Fruit fly (Drosophila melanogaster) whole organism, embryonic: ENCODE results near the gene janA.

Experiments used
- Antp ChIP-seq: fragments of 200-800 bp; sonication (Bioruptor generic); optimal IDR thresholded peaks from 3 replicates; lab custom pipeline; 2016; ENCODE audit warnings: missing biosample characterization, missing genetic modification characterization
- CG10431 ChIP-seq: fragments of 200-800 bp; sonication (Bioruptor generic); optimal IDR thresholded peaks from 3 replicates; lab custom pipeline; 2018; ENCODE audit warnings: missing biosample characterization, mild to moderate bottlenecking, missing genetic modification characterization
- CG10959 ChIP-seq: fragments of 200-800 bp; sonication (Bioruptor generic); IDR thresholded peaks from 2 replicates; pipeline ENCODE4 v1.3.6; 2022; ENCODE audit warnings: missing biosample characterization, missing genetic modification characterization
- CG11456 ChIP-seq: fragments of 200-800 bp; sonication (Bioruptor generic); IDR thresholded peaks from 3 replicates; pipeline ENCODE4 v1.3.6; 2022; ENCODE audit warnings: missing biosample characterization, missing genetic modification characterization
- CG12236 ChIP-seq: fragments of 200-800 bp; sonication (Bioruptor generic); optimal IDR thresholded peaks from 2 replicates; lab custom pipeline; 2016; ENCODE audit warnings: missing biosample characterization, missing genetic modification characterization
- CG12769 ChIP-seq: fragments of 200-800 bp; sonication (Bioruptor generic); optimal IDR thresholded peaks from 2 replicates; lab custom pipeline; 2019; ENCODE audit warnings: missing biosample characterization, mild to moderate bottlenecking, missing genetic modification characterization, moderate library complexity
- CG13775 ChIP-seq: fragments of 200-800 bp; sonication (Bioruptor generic); optimal IDR thresholded peaks from 3 replicates; lab custom pipeline; 2017; ENCODE audit warnings: missing biosample characterization, mild to moderate bottlenecking, missing genetic modification characterization
- CG16863 ChIP-seq: fragments of 200-800 bp; sonication (Bioruptor generic); optimal IDR thresholded peaks from 3 replicates; lab custom pipeline; 2016; ENCODE audit warnings: missing biosample characterization, missing genetic modification characterization
- CG17568 ChIP-seq: fragments of 200-800 bp; sonication (Bioruptor generic); optimal IDR thresholded peaks from 2 replicates; lab custom pipeline; 2018; ENCODE audit warnings: missing biosample characterization, mild to moderate bottlenecking, missing genetic modification characterization, moderate library complexity
- CG17612 ChIP-seq: fragments of 200-800 bp; sonication (Bioruptor generic); IDR thresholded peaks from 2 replicates; pipeline ENCODE4 v1.3.6; 2022; ENCODE audit warnings: missing biosample characterization, missing genetic modification characterization
- CG1832 ChIP-seq: fragments of 200-800 bp; sonication (Bioruptor generic); optimal IDR thresholded peaks from 2 replicates; lab custom pipeline; 2017; ENCODE audit warnings: missing biosample characterization, mild to moderate bottlenecking, missing genetic modification characterization, inconsistent platforms
- CG2202 ChIP-seq: fragments of 200-800 bp; sonication (Bioruptor generic); optimal IDR thresholded peaks from 2 replicates; lab custom pipeline; 2018; ENCODE audit warnings: missing biosample characterization, mild to moderate bottlenecking, missing genetic modification characterization
- CG30403 ChIP-seq: fragments of 200-800 bp; sonication (Bioruptor generic); optimal IDR thresholded peaks from 3 replicates; lab custom pipeline; 2016; ENCODE audit warnings: missing biosample characterization, missing genetic modification characterization
- CG3407 ChIP-seq: fragments of 200-800 bp; sonication (Bioruptor generic); optimal IDR thresholded peaks from 2 replicates; lab custom pipeline; 2018; ENCODE audit warnings: missing biosample characterization, mild to moderate bottlenecking, missing genetic modification characterization
- CG34224 ChIP-seq: fragments of 200-800 bp; sonication (Bioruptor generic); IDR thresholded peaks from 3 replicates; pipeline ENCODE4 v1.3.6; 2022; ENCODE audit warnings: missing biosample characterization, missing genetic modification characterization; ENCODE audit not compliant: partially characterized antibody
- CG5245 ChIP-seq: fragments of 200-800 bp; sonication (Bioruptor generic); optimal IDR thresholded peaks from 3 replicates; lab custom pipeline; 2016; ENCODE audit warnings: missing biosample characterization, missing genetic modification characterization
- CG7786 ChIP-seq: fragments of 200-800 bp; sonication (Bioruptor generic); optimal IDR thresholded peaks from 2 replicates; lab custom pipeline; 2016; ENCODE audit warnings: missing biosample characterization, missing genetic modification characterization
- CG8290 ChIP-seq, 3 experiments: fragments of 200-800 bp; sonication (Bioruptor generic); optimal IDR thresholded peaks; 2 replicates each; lab custom pipeline; 2016 to 2019; ENCODE audit warnings: missing biosample characterization in 3 of 3, missing genetic modification characterization in 3 of 3, mild to moderate bottlenecking in 2 of 3, moderate library complexity in 1 of 3
- CHES-1-like ChIP-seq: fragments of 200-800 bp; sonication (Bioruptor generic); optimal IDR thresholded peaks from 2 replicates; lab custom pipeline; 2016; ENCODE audit warnings: missing biosample characterization, missing genetic modification characterization
- CoRest ChIP-seq: fragments of 200-800 bp; sonication (Bioruptor generic); optimal IDR thresholded peaks from 3 replicates; lab custom pipeline; 2018; ENCODE audit warnings: missing biosample characterization, mild to moderate bottlenecking, missing genetic modification characterization, moderate library complexity
- Doc2 ChIP-seq: fragments of 200-800 bp; sonication (Bioruptor generic); IDR thresholded peaks from 2 replicates; pipeline ENCODE4 v1.3.6; 2022; ENCODE audit warnings: missing biosample characterization, missing genetic modification characterization
- Drgx ChIP-seq: fragments of 200-800 bp; sonication (Bioruptor generic); IDR thresholded peaks from 2 replicates; pipeline ENCODE4 v1.3.6; 2022; ENCODE audit warnings: missing biosample characterization, missing genetic modification characterization
- ERR ChIP-seq: fragments of 200-800 bp; sonication (Bioruptor generic); optimal IDR thresholded peaks from 2 replicates; lab custom pipeline; 2016; ENCODE audit warnings: missing biosample characterization, missing genetic modification characterization
- Ets65A ChIP-seq: fragments of 200-800 bp; sonication (Bioruptor generic); peaks from one replicate; lab custom pipeline; 2016; ENCODE audit warnings: missing biosample characterization, missing genetic modification characterization
- Med ChIP-seq: fragments of 200-800 bp; sonication (Bioruptor generic); peaks from one replicate; lab custom pipeline; 2016; ENCODE audit warnings: missing biosample characterization, missing genetic modification characterization, mild to moderate bottlenecking, inconsistent platforms, moderate library complexity
- NFAT ChIP-seq: fragments of 200-800 bp; sonication (Bioruptor generic); IDR thresholded peaks from 2 replicates; pipeline ENCODE4 v1.3.6; 2022; ENCODE audit warnings: missing biosample characterization, missing genetic modification characterization
- Neu2 ChIP-seq: fragments of 200-800 bp; sonication (Bioruptor generic); optimal IDR thresholded peaks from 3 replicates; lab custom pipeline; 2016; ENCODE audit warnings: missing biosample characterization, missing genetic modification characterization, borderline replicate concordance
- Sin3A ChIP-seq: fragments of >200 bp; optimal IDR thresholded peaks from 2 replicates; lab custom pipeline; 2018
- Sox100B ChIP-seq: fragments of 200-800 bp; sonication (Bioruptor generic); optimal IDR thresholded peaks from 3 replicates; lab custom pipeline; 2018; ENCODE audit warnings: missing biosample characterization, mild to moderate bottlenecking, missing genetic modification characterization
- Sry-δ ChIP-seq: fragments of 200-800 bp; sonication (Bioruptor generic); optimal IDR thresholded peaks from 2 replicates; lab custom pipeline; 2016; ENCODE audit warnings: missing biosample characterization, missing genetic modification characterization
- Xrp1 ChIP-seq: fragments of 200-800 bp; sonication (Bioruptor generic); IDR thresholded peaks from 2 replicates; pipeline ENCODE4 v1.3.6; 2022; ENCODE audit warnings: missing biosample characterization, missing genetic modification characterization
- bsh ChIP-seq, 2 experiments: fragments of 200-800 bp; sonication (Bioruptor generic); optimal IDR thresholded peaks; 2 replicates each; lab custom pipeline; 2017 to 2018; ENCODE audit warnings: mild to moderate bottlenecking in 2 of 2, missing biosample characterization in 2 of 2, missing genetic modification characterization in 2 of 2, moderate library complexity in 1 of 2
- cad ChIP-seq: fragments of >200 bp; optimal IDR thresholded peaks from 2 replicates; lab custom pipeline; 2017; ENCODE audit warnings: missing biosample characterization, missing genetic modification characterization
- cas ChIP-seq: fragments of 200-800 bp; sonication (Bioruptor generic); IDR thresholded peaks from 2 replicates; pipeline ENCODE4 v1.3.6; 2022; ENCODE audit warnings: missing biosample characterization, missing genetic modification characterization
- chinmo ChIP-seq: fragments of 200-800 bp; sonication (Bioruptor generic); IDR thresholded peaks from 4 replicates; pipeline ENCODE4 v1.3.6; 2022; ENCODE audit warnings: missing biosample characterization, missing genetic modification characterization; ENCODE audit not compliant: partially characterized antibody
- chn ChIP-seq: fragments of 200-800 bp; sonication (Bioruptor generic); optimal IDR thresholded peaks from 2 replicates; lab custom pipeline; 2016; ENCODE audit warnings: missing biosample characterization, missing genetic modification characterization
- danr ChIP-seq: fragments of 200-800 bp; sonication (Bioruptor generic); IDR thresholded peaks from 2 replicates; pipeline ENCODE4 v1.3.6; 2022; ENCODE audit warnings: missing biosample characterization, missing genetic modification characterization
- dmrt99B ChIP-seq: fragments of 200-800 bp; sonication (Bioruptor generic); optimal IDR thresholded peaks from 2 replicates; lab custom pipeline; 2018; ENCODE audit warnings: missing biosample characterization, mild to moderate bottlenecking, missing genetic modification characterization, moderate library complexity
- emc ChIP-seq: fragments of 200-800 bp; sonication (Bioruptor generic); optimal IDR thresholded peaks from 2 replicates; lab custom pipeline; 2016; ENCODE audit warnings: missing biosample characterization, missing genetic modification characterization
- exex ChIP-seq: fragments of 200-800 bp; sonication (Bioruptor generic); optimal IDR thresholded peaks from 4 replicates; lab custom pipeline; 2018; ENCODE audit warnings: missing biosample characterization, mild to moderate bottlenecking, missing genetic modification characterization, moderate library complexity
- fu2 ChIP-seq: fragments of 200-800 bp; sonication (Bioruptor generic); optimal IDR thresholded peaks from 2 replicates; lab custom pipeline; 2016; ENCODE audit warnings: missing biosample characterization, missing genetic modification characterization
- gem ChIP-seq: fragments of 200-800 bp; sonication (Bioruptor generic); optimal IDR thresholded peaks from 2 replicates; lab custom pipeline; 2019; ENCODE audit warnings: missing biosample characterization, mild to moderate bottlenecking, missing genetic modification characterization, moderate library complexity
- gsb-n ChIP-seq: fragments of 200-800 bp; sonication (Bioruptor generic); optimal IDR thresholded peaks from 3 replicates; lab custom pipeline; 2018; ENCODE audit warnings: missing biosample characterization, mild to moderate bottlenecking, missing genetic modification characterization
- hb ChIP-seq: fragments of 200-800 bp; sonication (Bioruptor generic); IDR thresholded peaks from 3 replicates; pipeline ENCODE4 v1.3.6; 2022; ENCODE audit warnings: missing biosample characterization, missing genetic modification characterization; ENCODE audit not compliant: partially characterized antibody
- nom ChIP-seq: fragments of 200-800 bp; sonication (Bioruptor generic); optimal IDR thresholded peaks from 2 replicates; lab custom pipeline; 2017; ENCODE audit warnings: missing biosample characterization, missing genetic modification characterization, mild to moderate bottlenecking, moderate library complexity, missing genetic modification reagents
- prd ChIP-seq, 3 experiments: fragments of >200 bp in 2 of 3; fragments of 200-800 bp in 1 of 3; sonication (Bioruptor generic) in 1 of 3; optimal IDR thresholded peaks in 2 of 3; IDR thresholded peaks in 1 of 3; 2 replicates in 2 of 3; 3 replicates in 1 of 3; pipeline versions ENCODE4 v1.3.6 to Lab custom; 2017 to 2022; ENCODE audit warnings: missing biosample characterization in 1 of 3, missing genetic modification characterization in 1 of 3
- sens ChIP-seq: fragments of 200-800 bp; sonication (Bioruptor generic); peaks from one replicate; lab custom pipeline; 2016; ENCODE audit warnings: missing biosample characterization, missing genetic modification characterization
- slbo ChIP-seq: fragments of 200-800 bp; sonication (Bioruptor generic); IDR thresholded peaks from 2 replicates; pipeline ENCODE4 v1.3.6; 2022; ENCODE audit warnings: missing biosample characterization, missing genetic modification characterization
- sqz ChIP-seq: fragments of 200-800 bp; sonication (Bioruptor generic); optimal IDR thresholded peaks from 3 replicates; lab custom pipeline; 2018; ENCODE audit warnings: missing biosample characterization, mild to moderate bottlenecking, missing genetic modification characterization

The janA gene

DNA sequence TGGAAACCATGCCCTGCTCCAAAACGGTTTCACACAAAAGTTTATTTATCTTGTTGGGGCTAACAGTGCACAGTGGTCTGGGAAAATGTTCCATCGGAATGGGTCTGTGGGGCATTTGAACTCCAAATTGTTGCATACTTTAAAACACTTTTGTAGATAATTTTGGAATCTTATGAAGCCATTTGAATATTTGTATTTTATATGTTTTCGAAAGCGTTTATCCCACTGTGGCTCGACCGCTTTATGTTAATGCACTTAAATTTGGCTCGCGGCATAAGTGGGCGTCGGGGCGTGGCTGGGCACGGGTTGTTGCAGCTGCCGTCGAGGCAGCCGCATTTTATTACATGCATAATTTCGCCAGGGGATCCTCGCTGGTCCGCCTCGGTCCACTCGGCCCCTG lies 32.5 kb upstream of the janA start (continued):
- TF ChIP-seq CG16863 (GFP tag; lab: Kevin White, UChicago) (no peak), sens (peak; percentile 59), CG7786 (GFP tag; lab: Kevin White, UChicago) (no peak), prd (optimal IDR thresholded peaks at IDR 0.05; lab: Kevin White, UChicago) (no peak), prd (GFP tag; IDR thresholded peaks at IDR 0.05; lab: Robert Waterston, UW) (peak; percentile 24; the same call in 1 of the 3 replicates), CG17568 (no peak), Ets65A (peak; percentile 86), ERR (GFP tag; lab: Kevin White, UChicago) (no peak), chinmo (GFP tag; lab: Robert Waterston, UW) (no peak), CG30403 (GFP tag; lab: Kevin White, UChicago) (no peak), Xrp1 (GFP tag; lab: Robert Waterston, UW) (0 out of 2 replicates have a peak, but pooled peaks have one; percentile 18), Med (peak; percentile 25), CG5245 (GFP tag; lab: Kevin White, UChicago) (no peak), sqz (no peak), CG12236 (GFP tag; lab: Kevin White, UChicago) (no peak), dmrt99B (tag; lab: Kevin White, UChicago) (no peak), CG13775 (GFP tag; lab: Kevin White, UChicago) (no peak), Neu2 (no peak), CG10959 (GFP tag; lab: Robert Waterston, UW) (0 out of 2 replicates have a peak, but pooled peaks have one; percentile 6), Sry-δ (GFP tag; lab: Kevin White, UChicago) (no peak), CG34224 (GFP tag; lab: Robert Waterston, UW) (no peak), Sox100B (GFP tag; lab: Kevin White, UChicago) (no peak), slbo (GFP tag; lab: Robert Waterston, UW) (peak; percentile 22; the same call in 1 of the 2 replicates), exex (no peak), Sin3A (lab: Kevin White, UChicago) (no peak), bsh (GFP tag; optimal IDR thresholded peaks at IDR 0.05; lab: Kevin White, UChicago) (peak in 1 of 2 experiments; percentile 25), CG3407 (GFP tag; lab: Kevin White, UChicago) (no peak), danr (GFP tag; lab: Robert Waterston, UW) (0 out of 2 replicates have a peak, but pooled peaks have one; percentile 23), CoRest (no peak), NFAT (GFP tag; lab: Robert Waterston, UW) (no peak), gsb-n (tag; lab: Kevin White, UChicago) (no peak)

dm6 chr3R:30070198-30070597 lies 30.9 kb upstream of the janA start:
- TF ChIP-seq CG17612 (peak; percentile 70), CG8290 (GFP tag; optimal IDR thresholded peaks at IDR 0.05; lab: Kevin White, UChicago) (peak; percentile 64), CG8290 (tag; optimal IDR thresholded peaks at IDR 0.05; lab: Kevin White, UChicago) (peak in 1 of 2 experiments; percentile 27), Doc2 (no peak), Antp (no peak)

DNA sequence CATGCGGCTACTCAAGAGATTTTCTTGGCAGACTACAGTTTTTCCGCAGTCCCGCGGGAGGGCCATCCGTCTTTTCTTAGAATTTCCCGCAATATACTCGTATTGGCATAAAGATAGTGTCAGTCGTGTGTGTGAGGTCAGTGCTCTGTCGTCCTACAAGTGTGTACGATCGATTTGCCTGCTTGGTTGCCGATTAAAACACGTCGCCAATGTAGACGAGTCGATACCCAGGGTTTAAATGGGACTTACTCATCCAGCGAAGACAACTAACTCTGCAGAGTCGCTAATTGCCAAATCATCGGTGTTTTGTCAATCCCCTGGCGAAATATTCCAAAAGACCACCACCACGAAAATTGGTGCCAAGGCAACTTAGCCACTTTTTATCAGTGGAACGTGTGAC lies 26.7 kb upstream of the janA start:
- TF ChIP-seq emc (no peak), cad (no peak), CG2202 (tag; lab: Kevin White, UChicago) (no peak), CG11456 (GFP tag; lab: Robert Waterston, UW) (no peak), CG1832 (GFP tag; lab: Kevin White, UChicago) (no peak), chn (no peak), fu2 (no peak), nom (GFP tag; lab: Kevin White, UChicago) (no peak), chinmo (GFP tag; lab: Robert Waterston, UW) (no peak), hb (no peak), CHES-1-like (GFP tag; lab: Kevin White, UChicago) (no peak), Drgx (no peak), CG10431 (GFP tag; lab: Kevin White, UChicago) (no peak), Med (peak; percentile 23), gem (tag; lab: Kevin White, UChicago) (no peak), cas (GFP tag; lab: Robert Waterston, UW) (no peak), Ets65A (peak; percentile 3), Doc2 (no peak), CG12769 (peak; percentile 33)
